Worm (Caenorhabditis elegans): ENCODE measurements around the gene twk-10.

DNA sequence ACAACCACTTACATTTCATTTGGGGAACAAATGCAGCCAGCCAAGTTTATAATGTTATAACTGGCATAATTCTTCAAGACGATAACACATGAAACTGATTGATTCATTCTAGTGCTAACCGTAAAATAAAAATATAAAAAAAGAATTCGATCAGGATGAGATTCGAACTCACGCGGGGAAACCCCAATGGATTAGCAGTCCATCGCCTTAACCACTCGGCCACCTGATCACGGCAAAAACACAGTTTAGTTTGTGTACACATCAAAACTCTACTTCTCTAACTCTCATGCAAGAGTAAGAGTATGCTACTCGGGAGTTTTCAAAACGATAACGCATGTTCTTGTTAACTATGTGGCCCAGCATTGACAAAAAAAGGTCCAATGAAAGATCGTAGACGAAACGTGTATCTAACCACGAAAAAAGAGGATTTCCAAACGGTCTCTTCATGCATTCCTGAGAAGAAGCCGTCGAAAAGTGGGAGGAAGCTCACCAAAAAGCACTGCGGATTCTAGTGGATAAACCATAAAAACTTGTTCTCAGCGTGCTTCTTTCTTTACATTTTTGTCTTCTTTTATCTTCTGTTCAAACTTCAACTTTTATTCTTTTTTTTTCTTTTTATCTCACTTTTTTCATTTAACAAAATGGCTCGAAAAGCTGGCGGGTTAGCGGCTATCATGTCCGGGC is at the start of gene twk-10:
- TF ChIP-seq sea-2 (GFP tag; optimal IDR thresholded peaks at IDR 0.05) (no peak), mdl-1 (tag; optimal IDR thresholded peaks at IDR 0.05) (no peak), lin-39 (tag; optimal IDR thresholded peaks at IDR 0.05) (no peak), nhr-28 (tag; optimal IDR thresholded peaks at IDR 0.05) (no peak), ama-1 (optimal IDR thresholded peaks at IDR 0.05) (no peak), nhr-237 (tag; optimal IDR thresholded peaks at IDR 0.05) (no peak), nhr-77 (tag; optimal IDR thresholded peaks at IDR 0.05) (no peak), unc-62 (GFP tag; optimal IDR thresholded peaks at IDR 0.05) (no peak), nhr-12 (tag; optimal IDR thresholded peaks at IDR 0.05) (no peak), skn-1 (tag; optimal IDR thresholded peaks at IDR 0.05) (no peak), elt-1 (tag; optimal IDR thresholded peaks at IDR 0.05) (no peak), fos-1 (tag; optimal IDR thresholded peaks at IDR 0.05) (no peak), ztf-11 (tag; optimal IDR thresholded peaks at IDR 0.05) (no peak), nfya-1 (tag; optimal IDR thresholded peaks at IDR 0.05; ENCODE audit: insufficient read depth) (no peak)

Data from whole organism, L3 larva.